Fruit fly (Drosophila melanogaster) whole organism, embryonic: Measurements from ENCODE around the gene CG1764.
A peak's percentile ranks its signal among the peaks of the same experiment; 100 is the strongest.

Experiments
- Asciz ChIP-seq: fragments of 200-800 bp; sonication (Bioruptor generic); optimal IDR thresholded peaks from 2 replicates; lab custom pipeline; 2017; ENCODE audit warnings: missing biosample characterization, mild to moderate bottlenecking, missing genetic modification characterization, missing genetic modification reagents
- B-H2 ChIP-seq: fragments of 200-800 bp; sonication (Bioruptor generic); optimal IDR thresholded peaks from 2 replicates; lab custom pipeline; 2018; ENCODE audit warnings: missing biosample characterization, mild to moderate bottlenecking, missing genetic modification characterization
- Bgb ChIP-seq: fragments of 200-800 bp; sonication (Bioruptor generic); IDR thresholded peaks from 2 replicates; pipeline ENCODE4 v1.3.6; 2022; ENCODE audit warnings: missing biosample characterization, missing genetic modification characterization; ENCODE audit not compliant: partially characterized antibody
- Blimp-1 ChIP-seq: fragments of 200-800 bp; sonication (Bioruptor generic); optimal IDR thresholded peaks from 3 replicates; lab custom pipeline; 2018; ENCODE audit warnings: missing biosample characterization, missing genetic modification characterization, mild to moderate bottlenecking, moderate library complexity, missing genetic modification reagents
- CG11093 ChIP-seq: fragments of 200-800 bp; sonication (Bioruptor generic); IDR thresholded peaks from 3 replicates; pipeline ENCODE4 v1.3.6; 2022; ENCODE audit warnings: missing biosample characterization, missing genetic modification characterization
- CG11696 ChIP-seq: fragments of 200-800 bp; sonication (Bioruptor generic); IDR thresholded peaks from 2 replicates; pipeline ENCODE4 v1.3.6; 2022; ENCODE audit warnings: missing biosample characterization, missing genetic modification characterization
- CG12236 ChIP-seq: fragments of 200-800 bp; sonication (Bioruptor generic); optimal IDR thresholded peaks from 2 replicates; lab custom pipeline; 2016; ENCODE audit warnings: missing biosample characterization, missing genetic modification characterization
- CG13296 ChIP-seq: fragments of 200-800 bp; sonication (Bioruptor generic); optimal IDR thresholded peaks from 3 replicates; lab custom pipeline; 2018; ENCODE audit warnings: missing biosample characterization, mild to moderate bottlenecking, missing genetic modification characterization
- CG13624 ChIP-seq: fragments of 200-800 bp; sonication (Bioruptor generic); optimal IDR thresholded peaks from 2 replicates; lab custom pipeline; 2016; ENCODE audit warnings: missing biosample characterization, missing genetic modification characterization
- CG13894 ChIP-seq: fragments of 200-800 bp; sonication (Bioruptor generic); optimal IDR thresholded peaks from 3 replicates; lab custom pipeline; 2018; ENCODE audit warnings: missing biosample characterization, mild to moderate bottlenecking, missing genetic modification characterization, moderate library complexity
- CG14667 ChIP-seq: fragments of 200-800 bp; sonication (Bioruptor generic); IDR thresholded peaks from 2 replicates; pipeline ENCODE4 v1.3.6; 2022; ENCODE audit warnings: missing biosample characterization, missing genetic modification characterization
- CG1792 ChIP-seq: fragments of 200-800 bp; sonication (Bioruptor generic); optimal IDR thresholded peaks from 2 replicates; lab custom pipeline; 2016; ENCODE audit warnings: missing biosample characterization, missing genetic modification characterization
- CG18011 ChIP-seq: fragments of 200-800 bp; sonication (Bioruptor generic); optimal IDR thresholded peaks from 2 replicates; lab custom pipeline; 2017; ENCODE audit warnings: missing biosample characterization, missing genetic modification characterization, mild to moderate bottlenecking, moderate library complexity, missing genotype
- CG30020 ChIP-seq: fragments of 200-800 bp; optimal IDR thresholded peaks from 2 replicates; lab custom pipeline; 2019; ENCODE audit warnings: missing biosample characterization, mild to moderate bottlenecking, missing genetic modification characterization, moderate library complexity
- CG31441 ChIP-seq: fragments of 200-800 bp; sonication (Bioruptor generic); IDR thresholded peaks from 2 replicates; pipeline ENCODE4 v1.3.6; 2022; ENCODE audit warnings: missing biosample characterization, missing genetic modification characterization
- CG3163 ChIP-seq: fragments of 200-800 bp; sonication (Bioruptor generic); optimal IDR thresholded peaks from 3 replicates; lab custom pipeline; 2016; ENCODE audit warnings: missing biosample characterization, missing genetic modification characterization
- CG33213 ChIP-seq: fragments of 200-800 bp; sonication (Bioruptor generic); optimal IDR thresholded peaks from 3 replicates; lab custom pipeline; 2016; ENCODE audit warnings: missing biosample characterization, missing genetic modification characterization
- CG34422 ChIP-seq: fragments of 200-800 bp; sonication (Bioruptor generic); IDR thresholded peaks from 3 replicates; pipeline ENCODE4 v1.3.6; 2022; ENCODE audit warnings: missing biosample characterization, missing genetic modification characterization
- CG5953 ChIP-seq: fragments of 200-800 bp; sonication (Bioruptor generic); IDR thresholded peaks from 2 replicates; pipeline ENCODE4 v1.3.6; 2022; ENCODE audit warnings: missing biosample characterization, missing genetic modification characterization
- CG6791 ChIP-seq: fragments of 200-800 bp; sonication (Bioruptor generic); IDR thresholded peaks from 3 replicates; pipeline ENCODE4 v1.3.6; 2022; ENCODE audit warnings: missing biosample characterization, missing genetic modification characterization; ENCODE audit not compliant: partially characterized antibody
- CG6813 ChIP-seq: fragments of 200-800 bp; sonication (Bioruptor generic); optimal IDR thresholded peaks from 2 replicates; lab custom pipeline; 2017; ENCODE audit warnings: missing biosample characterization, missing genetic modification characterization, mild to moderate bottlenecking, moderate library complexity, missing genetic modification reagents
- CG7928 ChIP-seq: fragments of 200-800 bp; sonication (Bioruptor generic); optimal IDR thresholded peaks from 2 replicates; lab custom pipeline; 2017; ENCODE audit warnings: missing biosample characterization, mild to moderate bottlenecking, missing genetic modification characterization
- CG8290 ChIP-seq, 3 experiments: fragments of 200-800 bp; sonication (Bioruptor generic); optimal IDR thresholded peaks; 2 replicates each; lab custom pipeline; 2016 to 2019; ENCODE audit warnings: missing biosample characterization in 3 of 3, missing genetic modification characterization in 3 of 3, mild to moderate bottlenecking in 2 of 3, moderate library complexity in 1 of 3
- CG8944 ChIP-seq: fragments of 200-800 bp; sonication (Bioruptor generic); optimal IDR thresholded peaks from 3 replicates; lab custom pipeline; 2016; ENCODE audit warnings: missing biosample characterization, missing genetic modification characterization
- CG9437 ChIP-seq: fragments of 200-800 bp; sonication (Bioruptor generic); optimal IDR thresholded peaks from 2 replicates; lab custom pipeline; 2018; ENCODE audit warnings: missing biosample characterization, mild to moderate bottlenecking, missing genetic modification characterization
- CG9797 ChIP-seq: fragments of 200-800 bp; sonication (Bioruptor generic); optimal IDR thresholded peaks from 3 replicates; lab custom pipeline; 2018; ENCODE audit warnings: missing biosample characterization, mild to moderate bottlenecking, missing genetic modification characterization
- CTCF ChIP-seq: fragments of 200-800 bp; sonication (Bioruptor generic); optimal IDR thresholded peaks from 2 replicates; lab custom pipeline; 2017; ENCODE audit warnings: missing biosample characterization, mild to moderate bottlenecking, missing genetic modification characterization, moderate library complexity
- Dad ChIP-seq: fragments of 200-800 bp; sonication (Bioruptor generic); optimal IDR thresholded peaks from 3 replicates; lab custom pipeline; 2016; ENCODE audit warnings: missing biosample characterization, missing genetic modification characterization
- Dfd ChIP-seq, 2 experiments: fragments of >200 bp; optimal IDR thresholded peaks; 2 replicates each; lab custom pipeline; 2017; ENCODE audit warnings: missing biosample characterization in 2 of 2, missing genetic modification characterization in 2 of 2
- Fer1 ChIP-seq: fragments of 200-800 bp; sonication (Bioruptor generic); optimal IDR thresholded peaks from 2 replicates; lab custom pipeline; 2017; ENCODE audit warnings: missing biosample characterization, mild to moderate bottlenecking, missing genetic modification characterization
- H2.0 ChIP-seq: fragments of 200-800 bp; sonication (Bioruptor generic); IDR thresholded peaks from 2 replicates; pipeline ENCODE4 v1.3.6; 2022; ENCODE audit warnings: missing biosample characterization, missing genetic modification characterization
- HHEX ChIP-seq: fragments of 200-800 bp; sonication (Bioruptor generic); optimal IDR thresholded peaks from 3 replicates; lab custom pipeline; 2017; ENCODE audit warnings: missing biosample characterization, mild to moderate bottlenecking, missing genetic modification characterization, missing genetic modification reagents
- MTF-1 ChIP-seq: fragments of 200-800 bp; sonication (Bioruptor generic); optimal IDR thresholded peaks from 2 replicates; lab custom pipeline; 2018; ENCODE audit warnings: missing biosample characterization, mild to moderate bottlenecking, missing genetic modification characterization, borderline replicate concordance
- Med ChIP-seq: fragments of 200-800 bp; sonication (Bioruptor generic); peaks from one replicate; lab custom pipeline; 2016; ENCODE audit warnings: missing biosample characterization, missing genetic modification characterization, mild to moderate bottlenecking, inconsistent platforms, moderate library complexity
- NfI ChIP-seq: fragments of 200-800 bp; sonication (Bioruptor generic); optimal IDR thresholded peaks from 3 replicates; lab custom pipeline; 2018; ENCODE audit warnings: missing biosample characterization, mild to moderate bottlenecking, missing genetic modification characterization, moderate library complexity
- Sry-β ChIP-seq: fragments of 200-800 bp; sonication (Bioruptor generic); optimal IDR thresholded peaks from 2 replicates; lab custom pipeline; 2018; ENCODE audit warnings: missing biosample characterization, mild to moderate bottlenecking, missing genetic modification characterization, moderate library complexity
- Xbp1 ChIP-seq: fragments of 200-800 bp; sonication (Bioruptor generic); optimal IDR thresholded peaks from 3 replicates; lab custom pipeline; 2016; ENCODE audit warnings: missing biosample characterization, mild to moderate bottlenecking, missing genetic modification characterization
- ab ChIP-seq: fragments of 200-800 bp; sonication (Bioruptor generic); optimal IDR thresholded peaks from 2 replicates; lab custom pipeline; 2016; ENCODE audit warnings: missing biosample characterization, missing genetic modification characterization
- ara ChIP-seq: fragments of 200-800 bp; sonication (Bioruptor generic); IDR thresholded peaks from 2 replicates; pipeline ENCODE4 v1.3.6; 2022; ENCODE audit warnings: missing biosample characterization, missing genetic modification characterization
- caup ChIP-seq: fragments of 200-800 bp; sonication (Bioruptor generic); optimal IDR thresholded peaks from 3 replicates; lab custom pipeline; 2017; ENCODE audit warnings: missing biosample characterization, mild to moderate bottlenecking, missing genetic modification characterization, moderate library complexity; ENCODE audit not compliant: severe bottlenecking
- chm ChIP-seq: fragments of 200-800 bp; sonication (Bioruptor generic); IDR thresholded peaks from 2 replicates; pipeline ENCODE4 v1.3.6; 2022; ENCODE audit warnings: missing biosample characterization, missing genetic modification characterization
- dmrt99B ChIP-seq: fragments of 200-800 bp; sonication (Bioruptor generic); optimal IDR thresholded peaks from 2 replicates; lab custom pipeline; 2018; ENCODE audit warnings: missing biosample characterization, mild to moderate bottlenecking, missing genetic modification characterization, moderate library complexity
- exex ChIP-seq: fragments of 200-800 bp; sonication (Bioruptor generic); optimal IDR thresholded peaks from 4 replicates; lab custom pipeline; 2018; ENCODE audit warnings: missing biosample characterization, mild to moderate bottlenecking, missing genetic modification characterization, moderate library complexity
- fu2 ChIP-seq: fragments of 200-800 bp; sonication (Bioruptor generic); optimal IDR thresholded peaks from 2 replicates; lab custom pipeline; 2016; ENCODE audit warnings: missing biosample characterization, missing genetic modification characterization
- oc ChIP-seq: fragments of 200-800 bp; sonication (Bioruptor generic); optimal IDR thresholded peaks from 2 replicates; lab custom pipeline; 2018; ENCODE audit warnings: missing biosample characterization, mild to moderate bottlenecking, missing genetic modification characterization, moderate library complexity
- so ChIP-seq: fragments of 200-800 bp; sonication (Bioruptor generic); IDR thresholded peaks from 3 replicates; pipeline ENCODE4 v1.3.6; 2022; ENCODE audit warnings: missing biosample characterization, missing genetic modification characterization
- stwl ChIP-seq: fragments of 200-800 bp; sonication (Bioruptor generic); optimal IDR thresholded peaks from 3 replicates; lab custom pipeline; 2018; ENCODE audit warnings: missing biosample characterization, mild to moderate bottlenecking, missing genetic modification characterization, moderate library complexity
- tio ChIP-seq: fragments of 200-800 bp; sonication (Bioruptor generic); optimal IDR thresholded peaks from 2 replicates; lab custom pipeline; 2017; ENCODE audit warnings: missing biosample characterization, missing genetic modification characterization, inconsistent platforms
- unpg ChIP-seq: fragments of 200-800 bp; sonication (Bioruptor generic); optimal IDR thresholded peaks from 3 replicates; lab custom pipeline; 2018; ENCODE audit warnings: missing biosample characterization, mild to moderate bottlenecking, missing genetic modification characterization, moderate library complexity
- wek ChIP-seq: fragments of 200-800 bp; sonication (Bioruptor generic); optimal IDR thresholded peaks from 3 replicates; lab custom pipeline; 2018; ENCODE audit warnings: missing biosample characterization, mild to moderate bottlenecking, missing genetic modification characterization, moderate library complexity

CG1764 gene

DNA sequence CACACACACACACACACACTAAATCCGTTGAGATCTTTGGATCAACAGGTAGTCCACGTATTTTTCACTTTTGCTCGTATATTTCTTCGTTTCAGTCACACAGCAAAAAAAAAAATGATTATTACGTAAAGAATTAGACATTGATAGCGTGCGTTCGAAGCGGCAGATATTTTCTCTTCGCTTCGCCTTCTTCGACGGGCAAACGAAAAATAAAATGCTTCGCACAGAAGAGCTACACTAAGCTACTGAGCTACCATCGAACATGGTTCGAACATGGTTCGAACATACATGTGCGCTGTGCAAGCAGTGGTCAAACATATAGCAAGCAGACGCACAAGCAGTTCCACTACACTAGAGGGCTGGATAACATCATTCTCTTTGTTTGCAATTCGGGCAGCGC lies 45.2 kb downstream of the CG1764 start (continued):
- TF ChIP-seq CG1792 (GFP tag; lab: Kevin White, UChicago) (peak; percentile 11), CG13894 (tag; lab: Kevin White, UChicago) (peak; percentile 59), B-H2 (peak; percentile 46), CG6813 (GFP tag; lab: Kevin White, UChicago) (peak; percentile 1), exex (tag; lab: Kevin White, UChicago) (peak; percentile 54), stwl (tag; lab: Kevin White, UChicago) (peak; percentile 75), CG12236 (GFP tag; lab: Kevin White, UChicago) (no peak), unpg (GFP tag; lab: Kevin White, UChicago) (peak; percentile 6), Bgb (GFP tag; lab: Robert Waterston, UW) (peak; percentile 53), CG11696 (no peak), CG14667 (GFP tag; lab: Robert Waterston, UW) (no peak), CG31441 (0 out of 2 replicates have a peak, but pooled peaks have one; percentile 13), CG18011 (GFP tag; lab: Kevin White, UChicago) (peak; percentile 86), tio (no peak), caup (GFP tag; lab: Kevin White, UChicago) (peak; percentile 43), CG9797 (GFP tag; lab: Kevin White, UChicago) (no peak), CG13296 (GFP tag; lab: Kevin White, UChicago) (peak; percentile 56), Dad (peak; percentile 22), CG8290 (GFP tag; optimal IDR thresholded peaks at IDR 0.05; lab: Kevin White, UChicago) (peak; percentile 67), CG8290 (tag; optimal IDR thresholded peaks at IDR 0.05; lab: Kevin White, UChicago) (peak in 1 of 2 experiments; percentile 91), CTCF (GFP tag; lab: Kevin White, UChicago) (peak; percentile 55), CG6791 (peak; percentile 48; the same call in 1 of the 3 replicates), MTF-1 (GFP tag; lab: Kevin White, UChicago) (peak; percentile 64), fu2 (GFP tag; lab: Kevin White, UChicago) (no peak), H2.0 (GFP tag; lab: Robert Waterston, UW) (peak; percentile 30; the same call in 1 of the 2 replicates), CG8944 (GFP tag; lab: Kevin White, UChicago) (no peak), CG7928 (peak; percentile 90), Sry-β (GFP tag; lab: Kevin White, UChicago) (no peak), CG30020 (tag; lab: Kevin White, UChicago) (no peak), Asciz (GFP tag; lab: Kevin White, UChicago) (no peak), ab (GFP tag; lab: Kevin White, UChicago) (no peak), CG3163 (peak; percentile 76), oc (tag; lab: Kevin White, UChicago) (peak; percentile 4), NfI (GFP tag; lab: Kevin White, UChicago) (no peak), so (0 out of 3 replicates have a peak, but pooled peaks have one; percentile 9), Dfd (GFP tag; optimal IDR thresholded peaks at IDR 0.05; lab: Kevin White, UChicago) (peak in 1 of 2 experiments; percentile 64), CG34422 (GFP tag; lab: Robert Waterston, UW) (peak; percentile 55; the same call in 2 of the 3 replicates), Blimp-1 (GFP tag; lab: Kevin White, UChicago) (peak; percentile 27), CG11093 (GFP tag; lab: Robert Waterston, UW) (no peak), CG5953 (GFP tag; lab: Robert Waterston, UW) (no peak), wek (GFP tag; lab: Kevin White, UChicago) (peak; percentile 30), CG9437 (GFP tag; lab: Kevin White, UChicago) (peak; percentile 63), CG33213 (GFP tag; lab: Kevin White, UChicago) (peak; percentile 9), dmrt99B (tag; lab: Kevin White, UChicago) (no peak), Med (GFP tag; lab: Kevin White, UChicago) (peak; percentile 86), Fer1 (peak; percentile 34), HHEX (GFP tag; lab: Kevin White, UChicago) (no peak), chm (GFP tag; lab: Robert Waterston, UW) (peak; percentile 82), CG13624 (GFP tag; lab: Kevin White, UChicago) (no peak), Xbp1 (GFP tag; lab: Kevin White, UChicago) (no peak), ara (GFP tag; lab: Robert Waterston, UW) (no peak)
